Worm (Caenorhabditis elegans): Measurements from ENCODE around the gene glb-6.

glb-6 gene

DNA sequence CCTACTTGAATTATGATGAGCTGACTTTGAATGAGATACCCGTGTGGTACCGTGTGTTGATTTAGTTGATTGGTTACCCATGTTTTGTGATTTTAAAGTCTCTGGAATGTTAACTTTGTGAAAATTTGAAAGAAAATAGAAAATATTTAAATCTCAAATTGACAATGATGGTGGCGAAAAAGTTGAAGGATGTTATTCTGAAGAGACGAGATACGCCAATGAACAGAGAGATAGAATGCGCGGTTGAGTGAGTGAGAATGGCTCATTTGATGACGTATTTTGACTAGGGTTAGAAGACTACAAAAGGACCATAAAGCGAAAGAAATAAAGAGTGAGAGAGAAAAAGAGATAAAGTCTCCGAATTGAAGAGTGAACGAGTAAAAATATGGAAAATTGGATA is at the start of gene glb-6:
TSS of gene glb-6 (minus strand) at position 101 of the 400 bp plus-strand sequence.
- no peak for TF ChIP-seq unc-62 (GFP tag; optimal IDR thresholded peaks at IDR 0.05)

- TF ChIP-seq unc-62 (GFP tag; optimal IDR thresholded peaks at IDR 0.05) = no peak
These were observed 49.7 kb upstream of the glb-6 start, which contains the start of gene memb-2 for ce11 chrV:5620040-5620439. memb-2 (minus strand) TSS chrV:5620140.

DNA sequence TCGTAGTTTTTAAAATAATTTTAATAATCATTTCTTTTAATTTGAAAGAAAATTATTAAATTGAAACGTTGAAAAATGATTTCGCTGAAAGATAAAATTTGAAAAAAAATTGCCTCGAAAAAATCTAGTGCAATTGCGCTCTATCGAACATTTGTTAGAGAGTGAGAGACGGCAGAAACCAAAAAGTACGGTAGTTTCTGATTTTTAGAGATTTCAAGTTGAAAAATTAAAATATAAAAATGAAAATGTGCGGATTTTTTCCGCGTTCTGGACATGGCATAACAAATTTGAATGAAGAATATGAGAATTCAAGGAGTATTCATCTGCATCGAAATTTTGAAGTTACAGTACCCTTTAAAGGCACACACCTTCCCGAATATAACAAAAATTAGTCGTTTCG is 49.0 kb upstream of the glb-6 start:
- TF ChIP-seq unc-62 (GFP tag; optimal IDR thresholded peaks at IDR 0.05) = no peak

ce11 chrV:5617301-5617700 is 47.0 kb upstream of the glb-6 start, which contains the start of gene M03E7.2:
M03E7.2 (plus strand) TSS chrV:5617601.
- no peak for TF ChIP-seq unc-62 (GFP tag; optimal IDR thresholded peaks at IDR 0.05)

- TF ChIP-seq unc-62 (GFP tag; optimal IDR thresholded peaks at IDR 0.05) = no peak
These were observed 44.4 kb upstream of the glb-6 start, which contains the start of gene M03E7.3 for ce11 chrV:5614724-5615123. M03E7.3 (plus strand) TSS chrV:5615024.

DNA sequence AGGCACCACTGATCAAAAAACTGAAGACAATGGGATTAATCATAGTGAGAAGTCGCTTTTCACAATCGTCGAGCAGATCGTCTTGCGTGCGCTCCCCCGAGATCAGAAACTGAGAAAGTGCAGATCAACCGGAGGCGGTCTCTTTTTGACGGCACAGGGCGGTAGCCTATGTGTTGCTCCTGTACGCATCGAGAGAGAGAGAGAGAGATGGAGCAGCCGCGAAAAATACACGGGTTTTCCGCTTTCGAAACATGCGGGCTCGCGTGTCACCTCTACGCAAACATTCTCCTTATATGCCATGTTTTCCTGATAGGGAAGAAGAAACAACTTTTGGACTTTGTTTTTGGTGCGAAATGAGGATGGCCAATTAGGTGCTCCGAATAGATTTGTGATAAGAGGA is 42.8 kb upstream of the glb-6 start, which contains the start of gene lrpc-1:
TSS of gene lrpc-1 (minus strand) at position 101 of the 400 bp plus-strand sequence.
- no peak for TF ChIP-seq unc-62 (GFP tag; optimal IDR thresholded peaks at IDR 0.05)

ce11 chrV:5610186-5610585 is 39.9 kb upstream of the glb-6 start:
- TF ChIP-seq unc-62 (GFP tag; optimal IDR thresholded peaks at IDR 0.05) = no peak

DNA sequence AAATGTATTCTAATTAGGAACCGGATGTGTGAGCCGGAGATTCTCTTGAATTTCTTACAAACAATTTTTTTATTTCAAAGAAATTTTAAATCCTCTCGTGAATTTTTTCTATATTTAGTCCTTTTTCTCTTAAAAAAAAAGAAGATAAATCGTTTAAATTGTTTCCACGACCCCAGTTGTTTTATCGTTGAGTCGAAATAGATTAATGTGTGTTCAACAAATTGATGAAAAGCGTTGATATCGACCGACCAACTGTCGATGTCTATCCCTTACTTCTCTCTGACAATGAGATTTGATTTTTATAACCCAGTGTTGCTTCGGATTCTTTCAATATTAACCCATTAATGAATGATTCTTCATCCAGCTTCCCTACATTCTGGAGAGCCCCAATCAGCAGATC is 35.9 kb upstream of the glb-6 start, which contains the start of gene CD4.1:
TSS of gene CD4.1 (plus strand) at position 301 of the 400 bp plus-strand sequence.
- TF ChIP-seq unc-62 (GFP tag; optimal IDR thresholded peaks at IDR 0.05) = no peak

- TF ChIP-seq unc-62 (GFP tag; optimal IDR thresholded peaks at IDR 0.05) = no peak
These were observed 30.9 kb upstream of the glb-6 start, which contains the start of gene CD4.8 for ce11 chrV:5601263-5601662. CD4.8 (minus strand) TSS chrV:5601363.

DNA sequence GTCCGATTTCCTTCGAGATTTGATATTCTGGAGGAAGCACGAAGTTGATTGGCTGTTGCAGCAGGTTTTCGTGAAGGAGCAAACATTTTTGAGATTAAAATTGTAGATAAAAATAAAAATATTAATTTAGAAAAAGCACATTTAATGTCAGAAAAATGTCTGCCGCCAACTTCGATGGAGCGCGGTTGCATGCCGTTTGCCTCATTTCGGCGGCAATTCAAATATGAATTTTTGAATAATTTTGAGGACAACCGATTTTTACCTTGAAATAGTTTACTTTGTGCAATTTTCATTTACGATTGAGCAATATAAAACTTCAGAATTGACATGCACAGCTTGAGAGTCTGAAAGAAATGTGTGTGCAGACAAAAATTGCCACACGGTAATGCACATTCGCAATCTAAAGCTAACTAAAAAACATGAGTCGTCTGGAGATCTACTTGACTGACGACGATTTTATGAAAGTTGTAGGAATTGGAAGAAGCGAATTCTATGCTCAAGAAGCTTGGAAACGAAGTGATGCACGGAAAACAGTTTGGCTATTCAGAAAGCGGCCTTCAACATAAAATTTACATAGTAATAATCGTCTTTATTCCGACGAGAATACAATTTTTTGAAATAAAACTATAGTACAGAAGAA is 26.2 kb upstream of the glb-6 start, which contains the start of gene zhit-1:
TSS of gene zhit-1 (minus strand) at position 161 of the 640 bp plus-strand sequence.
- TF ChIP-seq unc-62 (GFP tag; optimal IDR thresholded peaks at IDR 0.05) = no peak

DNA sequence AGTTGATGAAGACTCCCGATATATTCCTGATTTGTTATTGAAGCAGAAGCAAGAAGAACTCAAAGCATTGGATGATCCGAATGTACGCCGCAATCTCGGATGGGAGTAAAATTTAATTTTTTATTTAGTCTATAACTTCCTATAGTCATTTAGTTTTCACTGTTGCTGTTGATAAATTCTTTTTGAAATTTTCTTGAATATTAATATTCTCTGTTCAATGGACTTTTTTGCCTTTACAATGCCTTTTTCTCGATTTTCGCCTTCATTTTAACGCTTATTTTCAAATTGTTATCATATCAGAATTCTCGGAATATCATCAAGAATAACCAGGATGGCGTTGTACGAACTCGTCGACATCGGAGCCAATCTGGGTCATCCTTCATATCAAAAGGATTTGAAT is 24.0 kb upstream of the glb-6 start, which contains the start of gene crn-2:
TSS of gene crn-2 (plus strand) at position 301 of the 400 bp plus-strand sequence.
- TF ChIP-seq unc-62 (GFP tag; optimal IDR thresholded peaks at IDR 0.05) = no peak

DNA sequence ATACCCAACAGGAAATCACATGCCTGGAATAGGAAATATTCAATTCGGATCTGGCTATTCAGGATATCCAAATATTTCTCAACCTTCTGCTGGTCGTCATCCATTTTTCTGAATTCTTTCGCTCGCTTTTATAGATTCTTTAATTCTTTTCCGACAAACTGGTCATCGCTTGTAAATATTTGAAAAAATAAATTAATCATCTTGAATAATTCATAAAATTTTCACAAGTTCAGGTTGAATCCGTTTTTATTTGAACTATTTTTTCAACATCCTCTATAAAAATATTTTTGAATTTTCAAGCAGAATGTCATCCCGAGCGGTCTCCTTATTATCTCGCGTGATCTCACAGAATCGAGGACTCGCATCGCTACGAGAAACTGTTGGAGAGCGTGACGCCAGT is 23.1 kb upstream of the glb-6 start, which contains the start of gene mrpl-48:
TSS of gene mrpl-48 (plus strand) at position 301 of the 400 bp plus-strand sequence.
- no peak for TF ChIP-seq unc-62 (GFP tag; optimal IDR thresholded peaks at IDR 0.05)

- no peak for TF ChIP-seq unc-62 (GFP tag; optimal IDR thresholded peaks at IDR 0.05)
These were observed 22.0 kb upstream of the glb-6 start, which contains the start of gene vps-37 for ce11 chrV:5592323-5592722. vps-37 (plus strand) TSS chrV:5592700.

- TF ChIP-seq unc-62 (GFP tag; optimal IDR thresholded peaks at IDR 0.05) = no peak
These were observed 21.6 kb upstream of the glb-6 start for ce11 chrV:5591887-5592286.

DNA sequence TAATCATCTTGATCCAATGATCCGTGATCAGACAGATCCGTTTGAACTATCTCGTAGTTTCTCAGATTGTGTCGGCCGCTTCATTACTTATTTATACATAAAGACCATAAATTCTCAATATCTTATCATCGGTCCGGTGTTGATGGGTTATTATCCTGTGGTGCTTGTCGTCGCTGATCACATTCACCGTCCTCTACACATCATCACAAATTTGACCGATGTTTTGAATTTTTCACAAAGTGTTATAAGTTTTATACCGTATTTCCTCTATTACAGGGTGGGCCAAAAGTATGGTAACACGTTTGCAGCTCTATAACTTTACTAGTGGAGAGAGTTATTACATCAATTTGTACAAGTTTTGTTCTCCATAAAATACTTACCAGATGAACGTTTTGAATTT is 17.6 kb upstream of the glb-6 start:
- no peak for TF ChIP-seq unc-62 (GFP tag; optimal IDR thresholded peaks at IDR 0.05)

- TF ChIP-seq unc-62 (GFP tag; optimal IDR thresholded peaks at IDR 0.05) = no peak
These were observed 16.7 kb upstream of the glb-6 start for ce11 chrV:5587042-5587441.

DNA sequence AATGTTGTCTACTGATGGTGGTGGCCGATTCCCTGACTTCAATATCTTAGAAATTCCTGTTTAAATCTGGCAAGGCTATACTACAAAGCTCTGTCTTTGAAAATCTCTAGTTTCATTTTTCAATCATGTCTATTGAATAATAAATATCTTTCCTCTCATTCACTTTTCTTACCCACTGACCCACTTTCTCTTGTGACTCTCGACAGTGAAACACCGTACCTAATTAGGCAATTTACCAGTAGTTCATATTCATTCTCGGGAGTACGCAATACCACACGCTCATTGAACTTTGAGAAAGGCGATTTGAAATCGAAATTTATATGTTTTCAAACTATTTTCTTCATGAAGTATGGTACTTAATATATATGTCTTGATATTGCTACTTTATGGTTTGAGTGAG is 14.5 kb upstream of the glb-6 start, which contains the start of gene CD4.11:
TSS of gene CD4.11 (plus strand) at position 301 of the 400 bp plus-strand sequence.
- TF ChIP-seq unc-62 (GFP tag; optimal IDR thresholded peaks at IDR 0.05) = no peak
